Fruit fly (Drosophila melanogaster): ENCODE data around the gene CG13062.

Gene CG13062

dm6 chr3L:16317724-16318123 lies 3.6 kb downstream of the CG13062 start, which contains the start of gene Nplp3:
Gene Nplp3 (plus strand): TSS chr3L:16318024.
- TF ChIP-seq CG12768 (GFP tag; optimal IDR thresholded peaks at IDR 0.05) (no peak), CG33017 (tag; optimal IDR thresholded peaks at IDR 0.05) (no peak), CG7045 (GFP tag; optimal IDR thresholded peaks at IDR 0.05) (no peak), bab1 (GFP tag; optimal IDR thresholded peaks at IDR 0.05) (no peak), CG14711 (tag; optimal IDR thresholded peaks at IDR 0.05) (no peak), tj (GFP tag; optimal IDR thresholded peaks at IDR 0.05) (no peak), Crg-1 (GFP tag; optimal IDR thresholded peaks at IDR 0.05) (no peak), CG1620 (GFP tag; optimal IDR thresholded peaks at IDR 0.05) (no peak), Clk (GFP tag; optimal IDR thresholded peaks at IDR 0.05) (no peak), cic (GFP tag; optimal IDR thresholded peaks at IDR 0.05) (no peak), cnc (optimal IDR thresholded peaks at IDR 0.05) (no peak), ovo (GFP tag; optimal IDR thresholded peaks at IDR 0.05) (no peak), pad (GFP tag; optimal IDR thresholded peaks at IDR 0.05) (no peak), Hr96 (GFP tag; optimal IDR thresholded peaks at IDR 0.05) (no peak), toe (GFP tag; optimal IDR thresholded peaks at IDR 0.05) (no peak), CG11617 (GFP tag; optimal IDR thresholded peaks at IDR 0.05) (no peak)

dm6 chr3L:16319399-16319906 lies 5.4 kb downstream of the CG13062 start, which contains the start of the genes CG13041 and CG13060:
Gene CG13041 (minus strand): TSS chr3L:16319526.
Gene CG13060 (plus strand): TSS chr3L:16319856.
- TF ChIP-seq tj (GFP tag; optimal IDR thresholded peaks at IDR 0.05) (no peak), CG14711 (tag; optimal IDR thresholded peaks at IDR 0.05) (no peak), CG7045 (GFP tag; optimal IDR thresholded peaks at IDR 0.05) (no peak), cic (GFP tag; optimal IDR thresholded peaks at IDR 0.05) (no peak), Crg-1 (GFP tag; optimal IDR thresholded peaks at IDR 0.05) (no peak), CG1620 (GFP tag; optimal IDR thresholded peaks at IDR 0.05) (no peak), CG33017 (tag; optimal IDR thresholded peaks at IDR 0.05) (no peak), bab1 (GFP tag; optimal IDR thresholded peaks at IDR 0.05) (no peak), kay (GFP tag; ENCODE audit: borderline replicate concordance) (no peak), Mnt (GFP tag; optimal IDR thresholded peaks at IDR 0.05) (no peak), toe (GFP tag; optimal IDR thresholded peaks at IDR 0.05) (no peak), ovo (GFP tag; optimal IDR thresholded peaks at IDR 0.05) (no peak), CG7101 (tag; optimal IDR thresholded peaks at IDR 0.05) (no peak), Clk (GFP tag; optimal IDR thresholded peaks at IDR 0.05) (no peak), pad (GFP tag; optimal IDR thresholded peaks at IDR 0.05) (no peak), cnc (optimal IDR thresholded peaks at IDR 0.05) (no peak), Hr96 (GFP tag; optimal IDR thresholded peaks at IDR 0.05) (no peak), CG11617 (GFP tag; optimal IDR thresholded peaks at IDR 0.05) (no peak), CG12768 (GFP tag; optimal IDR thresholded peaks at IDR 0.05) (no peak), CG5204 (GFP tag; optimal IDR thresholded peaks at IDR 0.05) (no peak)

- TF ChIP-seq CG5204 (GFP tag; optimal IDR thresholded peaks at IDR 0.05) (no peak), Mnt (GFP tag; optimal IDR thresholded peaks at IDR 0.05) (no peak), CG14711 (tag; optimal IDR thresholded peaks at IDR 0.05) (no peak), CG33017 (tag; optimal IDR thresholded peaks at IDR 0.05) (no peak)
These were observed 7.1 kb downstream of the CG13062 start, which contains the start of gene CG42718 for dm6 chr3L:16321172-16321571. Gene CG42718 (minus strand): TSS chr3L:16321272.

- no peak for TF ChIP-seq CG12768 (GFP tag; optimal IDR thresholded peaks at IDR 0.05)
- TF ChIP-seq toe (GFP tag; optimal IDR thresholded peaks at IDR 0.05) = no peak
- no peak for TF ChIP-seq tj (GFP tag; optimal IDR thresholded peaks at IDR 0.05)
These were observed 9.3 kb downstream of the CG13062 start, which contains the start of gene CG13059 for dm6 chr3L:16323372-16323771. Gene CG13059 (plus strand): TSS chr3L:16323672.

dm6 chr3L:16326657-16327056 lies 12.6 kb downstream of the CG13062 start, which contains the start of the genes CG13040 and CG13039:
Gene CG13040 (minus strand): TSS chr3L:16326757.
Gene CG13039 (minus strand): TSS chr3L:16326762.
- TF ChIP-seq CG11617 (GFP tag; optimal IDR thresholded peaks at IDR 0.05) (no peak), CG12768 (GFP tag; optimal IDR thresholded peaks at IDR 0.05) (no peak), cic (GFP tag; optimal IDR thresholded peaks at IDR 0.05) (no peak), CG7045 (GFP tag; optimal IDR thresholded peaks at IDR 0.05) (no peak), CG14711 (tag; optimal IDR thresholded peaks at IDR 0.05) (no peak), tj (GFP tag; optimal IDR thresholded peaks at IDR 0.05) (no peak), Hr96 (GFP tag; optimal IDR thresholded peaks at IDR 0.05) (no peak), CG7101 (tag; optimal IDR thresholded peaks at IDR 0.05) (no peak), toe (GFP tag; optimal IDR thresholded peaks at IDR 0.05) (no peak), Crg-1 (GFP tag; optimal IDR thresholded peaks at IDR 0.05) (no peak), bab1 (GFP tag; optimal IDR thresholded peaks at IDR 0.05) (no peak), Clk (GFP tag; optimal IDR thresholded peaks at IDR 0.05) (no peak), CG5204 (GFP tag; optimal IDR thresholded peaks at IDR 0.05) (no peak), cnc (optimal IDR thresholded peaks at IDR 0.05) (no peak), kay (GFP tag; ENCODE audit: borderline replicate concordance) (no peak), Mnt (GFP tag; optimal IDR thresholded peaks at IDR 0.05) (no peak), ovo (GFP tag; optimal IDR thresholded peaks at IDR 0.05) (no peak), CG33017 (tag; optimal IDR thresholded peaks at IDR 0.05) (no peak), pad (GFP tag; optimal IDR thresholded peaks at IDR 0.05) (no peak)

dm6 chr3L:16327776-16328175 lies 13.7 kb downstream of the CG13062 start, which contains the start of gene CG13038:
Gene CG13038 (minus strand): TSS chr3L:16327893.
- TF ChIP-seq kay (GFP tag; ENCODE audit: borderline replicate concordance) = no peak
- TF ChIP-seq CG5204 (GFP tag; optimal IDR thresholded peaks at IDR 0.05) = no peak
- no peak for TF ChIP-seq Hr96 (GFP tag; optimal IDR thresholded peaks at IDR 0.05)
- no peak for TF ChIP-seq CG11617 (GFP tag; optimal IDR thresholded peaks at IDR 0.05)
- no peak for TF ChIP-seq CG7045 (GFP tag; optimal IDR thresholded peaks at IDR 0.05)
- TF ChIP-seq tj (GFP tag; optimal IDR thresholded peaks at IDR 0.05) = no peak
- no peak for TF ChIP-seq CG12768 (GFP tag; optimal IDR thresholded peaks at IDR 0.05)
- no peak for TF ChIP-seq toe (GFP tag; optimal IDR thresholded peaks at IDR 0.05)
- TF ChIP-seq cic (GFP tag; optimal IDR thresholded peaks at IDR 0.05) = no peak
- no peak for TF ChIP-seq CG14711 (tag; optimal IDR thresholded peaks at IDR 0.05)
- TF ChIP-seq cnc (optimal IDR thresholded peaks at IDR 0.05) = no peak
- TF ChIP-seq CG7101 (tag; optimal IDR thresholded peaks at IDR 0.05) = no peak
- no peak for TF ChIP-seq Crg-1 (GFP tag; optimal IDR thresholded peaks at IDR 0.05)

Measured in whole organism, adult.